Worm (Caenorhabditis elegans): ENCODE measurements around the gene K08B12.1.

Gene K08B12.1

DNA sequence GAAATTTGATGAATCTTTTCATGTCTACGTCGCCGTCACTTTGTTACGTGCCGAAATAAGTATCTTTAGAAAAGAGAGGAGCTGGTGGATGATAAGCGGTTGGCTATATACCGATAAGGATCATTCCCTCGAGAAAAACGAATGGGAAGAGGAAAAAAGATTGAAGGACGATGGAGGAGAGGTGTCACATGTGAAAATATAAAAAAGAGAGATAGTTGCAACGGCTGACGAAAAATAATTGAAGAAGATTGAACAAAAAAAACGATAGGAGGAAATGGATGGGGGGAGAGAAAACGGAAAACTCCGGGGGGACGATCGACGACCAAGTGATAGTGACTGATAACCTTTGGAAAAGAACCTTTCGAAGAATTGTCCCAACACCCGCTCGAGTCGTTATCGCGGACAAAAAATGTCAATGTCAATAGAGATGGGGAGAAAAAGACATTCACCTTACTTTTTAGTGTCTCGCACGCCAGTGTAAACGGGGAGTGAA lies 29.7 kb upstream of the K08B12.1 start (continued):
- TF ChIP-seq ama-1 (optimal IDR thresholded peaks at IDR 0.05) (no peak), ama-1 (GFP tag; optimal IDR thresholded peaks at IDR 0.05) (no peak), nhr-27 (tag; optimal IDR thresholded peaks at IDR 0.05) (no peak), attf-6 (GFP tag; IDR thresholded peaks at IDR 0.05) (no peak), madf-3 (GFP tag; IDR thresholded peaks at IDR 0.05) (no peak), F55B11.4 (tag; optimal IDR thresholded peaks at IDR 0.05; ENCODE audit: borderline replicate concordance, insufficient read depth) (no peak), cebp-1 (GFP tag; IDR thresholded peaks at IDR 0.05) (no peak), cebp-1 (tag; optimal IDR thresholded peaks at IDR 0.05) (peak; percentile 67), F23B12.7 (tag; optimal IDR thresholded peaks at IDR 0.05; ENCODE audit: insufficient read depth) (no peak), F52B5.7 (tag; optimal IDR thresholded peaks at IDR 0.05) (no peak), lsy-27 (tag; optimal IDR thresholded peaks at IDR 0.05; ENCODE audit: borderline replicate concordance, insufficient read depth) (peak; percentile 38), dpff-1 (tag; optimal IDR thresholded peaks at IDR 0.05) (no peak), mxl-1 (tag; optimal IDR thresholded peaks at IDR 0.05) (no peak), ztf-25 (GFP tag; IDR thresholded peaks at IDR 0.05) (no peak), ztf-6 (GFP tag; IDR thresholded peaks at IDR 0.05) (no peak), Y53G8AR.9 (GFP tag; conservative IDR thresholded peaks at IDR 0.05) (no peak), hlh-26 (GFP tag; conservative IDR thresholded peaks at IDR 0.05) (no peak), F57C9.4 (tag; optimal IDR thresholded peaks at IDR 0.05) (no peak), mes-4 (tag; optimal IDR thresholded peaks at IDR 0.05) (no peak), lsl-1 (GFP tag; optimal IDR thresholded peaks at IDR 0.05) (peak; percentile 11), nfyb-1 (GFP tag; IDR thresholded peaks at IDR 0.05) (peak; percentile 64), let-526 (GFP tag; IDR thresholded peaks at IDR 0.05) (no peak), B0336.3 (GFP tag; IDR thresholded peaks at IDR 0.05) (peak; percentile 62; the same call in 1 of the 2 replicates), zfh-2 (GFP tag; conservative IDR thresholded peaks at IDR 0.05) (peak; percentile 63), hmg-20 (GFP tag; IDR thresholded peaks at IDR 0.05) (no peak), fkh-3 (tag; optimal IDR thresholded peaks at IDR 0.05) (no peak), ceh-91 (GFP tag; IDR thresholded peaks at IDR 0.05) (no peak), sptf-2 (GFP tag; optimal IDR thresholded peaks at IDR 0.05) (no peak), athp-1 (tag; optimal IDR thresholded peaks at IDR 0.05) (no peak), rcor-1 (GFP tag; IDR thresholded peaks at IDR 0.05) (no peak), tbp1 (GFP tag; optimal IDR thresholded peaks at IDR 0.05) (peak; percentile 39), snpc-3.4 (tag; optimal IDR thresholded peaks at IDR 0.05) (no peak), rpc-1 (optimal IDR thresholded peaks at IDR 0.05) (no peak), rpc-1 (tag; optimal IDR thresholded peaks at IDR 0.05) (no peak), pha-4 (tag; optimal IDR thresholded peaks at IDR 0.05) (no peak), F49E8.2 (tag; optimal IDR thresholded peaks at IDR 0.05; ENCODE audit: insufficient read depth) (no peak), F10E7.11 (tag; optimal IDR thresholded peaks at IDR 0.05) (no peak), attf-5 (GFP tag; optimal IDR thresholded peaks at IDR 0.05) (peak; percentile 55), nfya-2 (GFP tag; IDR thresholded peaks at IDR 0.05) (no peak), mel-28 (tag; optimal IDR thresholded peaks at IDR 0.05; ENCODE audit: borderline replicate concordance) (no peak), ztf-28 (GFP tag; IDR thresholded peaks at IDR 0.05) (no peak), lin-54 (GFP tag; optimal IDR thresholded peaks at IDR 0.05) (no peak), dpl-1 (GFP tag; optimal IDR thresholded peaks at IDR 0.05) (no peak), tbx-9 (tag; optimal IDR thresholded peaks at IDR 0.05; ENCODE audit: borderline replicate concordance) (no peak), F39B2.1 (GFP tag; IDR thresholded peaks at IDR 0.05) (no peak), ceh-40 (GFP tag; IDR thresholded peaks at IDR 0.05) (no peak), B0035.1 (tag; optimal IDR thresholded peaks at IDR 0.05) (no peak), pbrm-1 (GFP tag; IDR thresholded peaks at IDR 0.05) (peak; percentile 21; the same call in 1 of the 2 replicates), K12H6.12 (tag; optimal IDR thresholded peaks at IDR 0.05) (no peak), rec-8 (tag; optimal IDR thresholded peaks at IDR 0.05) (no peak)
